Worm (Caenorhabditis elegans) whole organism, L3 larva: ENCODE data around the gene R09E12.9.

Experiments used
- ama-1 ChIP-seq: fragments of 150-350 bp; optimal IDR thresholded peaks from 2 replicates; lab custom pipeline; 2018
- ceh-9 ChIP-seq: sonication (generic microtip); optimal IDR thresholded peaks from 2 replicates; lab custom pipeline; 2018; ENCODE audit warnings: missing biosample characterization, missing genetic modification characterization
- egl-27 ChIP-seq: sonication (generic microtip); optimal IDR thresholded peaks from 4 replicates; lab custom pipeline; 2017; ENCODE audit warnings: missing biosample characterization, missing genetic modification reagents, missing genetic modification characterization
- fos-1 ChIP-seq: fragments of 150-350 bp; optimal IDR thresholded peaks from 2 replicates; lab custom pipeline; 2014; ENCODE audit warnings: missing biosample characterization, missing genetic modification characterization
- lsy-12 ChIP-seq: sonication (generic microtip); optimal IDR thresholded peaks from 2 replicates; lab custom pipeline; 2016; ENCODE audit warnings: mild to moderate bottlenecking, missing genetic modification characterization, missing compliant biosample characterization
- nhr-11 ChIP-seq: fragments of 150-350 bp; optimal IDR thresholded peaks from 2 replicates; lab custom pipeline; 2014; ENCODE audit warnings: missing biosample characterization, missing genetic modification characterization
- nhr-12 ChIP-seq: fragments of 150-350 bp; optimal IDR thresholded peaks from 2 replicates; lab custom pipeline; 2014; ENCODE audit warnings: missing biosample characterization, missing genetic modification characterization
- nhr-237 ChIP-seq: fragments of 150-350 bp; optimal IDR thresholded peaks from 2 replicates; lab custom pipeline; 2014; ENCODE audit warnings: missing biosample characterization, missing genetic modification characterization
- nhr-25 ChIP-seq: sonication (generic microtip); optimal IDR thresholded peaks from 2 replicates; lab custom pipeline; 2017; ENCODE audit warnings: missing biosample characterization, missing genetic modification characterization
- snpc-4 ChIP-seq: fragments of 150-350 bp; optimal IDR thresholded peaks from 2 replicates; lab custom pipeline; 2014; ENCODE audit warnings: missing biosample characterization, missing genetic modification characterization
- unc-39 ChIP-seq: sonication (generic microtip); optimal IDR thresholded peaks from 4 replicates; lab custom pipeline; 2017; ENCODE audit warnings: missing biosample characterization, missing genetic modification characterization
- ztf-11 ChIP-seq: fragments of 150-350 bp; optimal IDR thresholded peaks from 2 replicates; lab custom pipeline; 2014; ENCODE audit warnings: missing biosample characterization, missing genetic modification characterization
- ztf-4 ChIP-seq: fragments of 150-350 bp; optimal IDR thresholded peaks from 2 replicates; lab custom pipeline; 2014; ENCODE audit warnings: missing biosample characterization, missing genetic modification characterization

ce11 chrV:782432-782831 is 5.0 kb downstream of the R09E12.9 start, which contains the start of gene srab-16:
- TF ChIP-seq lsy-12 (tag; lab: Kevin White, UChicago) = no peak
- TF ChIP-seq unc-39 (tag; lab: Kevin White, UChicago) = no peak
- TF ChIP-seq ztf-4 (tag; lab: Kevin White, UChicago) = no peak
- no peak for TF ChIP-seq nhr-12
- no peak for TF ChIP-seq egl-27 (tag; lab: Kevin White, UChicago)
- TF ChIP-seq ama-1 (lab: Kevin White, UChicago) = no peak
- TF ChIP-seq nhr-11 (tag; lab: Kevin White, UChicago) = no peak
- no peak for TF ChIP-seq ztf-11 (tag; lab: Kevin White, UChicago)
- TF ChIP-seq nhr-237 = no peak
- TF ChIP-seq nhr-25 (tag; lab: Kevin White, UChicago) = no peak
- no peak for TF ChIP-seq ceh-9
- no peak for TF ChIP-seq snpc-4 (tag; lab: Kevin White, UChicago)
- no peak for TF ChIP-seq fos-1 (tag; lab: Kevin White, UChicago)
